Worm (Caenorhabditis elegans) whole organism, young adult: ENCODE measurements around the gene C23G10.11.
"Not testable (repeated sequence)": the region's sequence is repeated elsewhere in the genome, so short reads cannot be mapped to it uniquely, and the experiment has no call there.

Experiments used
- B0019.2 ChIP-seq: fragments of 200-800 bp; sonication (Bioruptor generic); conservative IDR thresholded peaks from 2 replicates; pipeline ENCODE4 v1.3.6; 2022; ENCODE audit warnings: missing genetic modification reagents, missing genetic modification characterization, missing compliant biosample characterization
- C06A6.2 ChIP-seq: fragments of 200-800 bp; sonication (Bioruptor generic); conservative IDR thresholded peaks from 2 replicates; pipeline ENCODE4 v1.3.6; 2022; ENCODE audit warnings: missing genetic modification characterization, missing compliant biosample characterization
- C17E4.6 ChIP-seq: fragments of 200-800 bp; sonication (Bioruptor generic); IDR thresholded peaks from 2 replicates; pipeline ENCODE4 v1.3.6; 2022; ENCODE audit warnings: missing genetic modification reagents, missing genetic modification characterization, missing compliant biosample characterization
- D2030.7 ChIP-seq: fragments of 200-800 bp; sonication (Bioruptor generic); IDR thresholded peaks from 2 replicates; pipeline ENCODE4 v1.3.6; 2022; ENCODE audit warnings: missing genetic modification reagents, missing genetic modification characterization, missing compliant biosample characterization
- F10E7.11 ChIP-seq: sonication (generic microtip); optimal IDR thresholded peaks from 2 replicates; lab custom pipeline; 2017; ENCODE audit warnings: mild to moderate bottlenecking, missing genetic modification characterization, moderate library complexity, missing compliant biosample characterization
- F22D6.2 ChIP-seq: sonication (generic microtip); optimal IDR thresholded peaks from 2 replicates; lab custom pipeline; 2016; ENCODE audit warnings: mild to moderate bottlenecking, missing genetic modification characterization, missing compliant biosample characterization
- F39B2.1 ChIP-seq: fragments of 200-800 bp; sonication (Bioruptor generic); IDR thresholded peaks from 2 replicates; pipeline ENCODE4 v1.3.6; 2022; ENCODE audit warnings: missing genetic modification reagents, missing genetic modification characterization, missing compliant biosample characterization
- F49E8.2 ChIP-seq: sonication (generic microtip); optimal IDR thresholded peaks from 3 replicates; lab custom pipeline; 2017; ENCODE audit warnings: missing genetic modification characterization, mild to moderate bottlenecking, missing compliant biosample characterization, antibody characterized with exemption, moderate library complexity; ENCODE audit not compliant: insufficient read depth
- F57A8.1 ChIP-seq: fragments of 200-800 bp; sonication (Bioruptor generic); optimal IDR thresholded peaks from 2 replicates; lab custom pipeline; 2018; ENCODE audit warnings: mild to moderate bottlenecking, missing genetic modification characterization, moderate library complexity, missing compliant biosample characterization
- K11D2.4 ChIP-seq: fragments of 200-800 bp; sonication (Bioruptor generic); IDR thresholded peaks from 2 replicates; pipeline ENCODE4 v1.3.6; 2022; ENCODE audit warnings: missing genetic modification reagents, missing genetic modification characterization, missing compliant biosample characterization
- T07F8.4 ChIP-seq: sonication (generic microtip); optimal IDR thresholded peaks from 2 replicates; lab custom pipeline; 2016; ENCODE audit warnings: mild to moderate bottlenecking, missing genetic modification characterization, moderate library complexity, missing compliant biosample characterization
- T26A5.8 ChIP-seq: sonication (generic microtip); optimal IDR thresholded peaks from 2 replicates; lab custom pipeline; 2016; ENCODE audit warnings: missing genetic modification characterization, missing compliant biosample characterization
- Y95B8A.8 ChIP-seq: fragments of 200-800 bp; sonication (Bioruptor generic); IDR thresholded peaks from 2 replicates; pipeline ENCODE4 v1.3.6; 2022; ENCODE audit warnings: missing genetic modification reagents, missing genetic modification characterization, missing compliant biosample characterization
- ama-1 ChIP-seq, 3 experiments: fragments of 150-350 bp in 1 of 3; sonication (generic microtip) in 2 of 3; optimal IDR thresholded peaks; 2 replicates each; lab custom pipeline; 2014 to 2018; ENCODE audit warnings: missing biosample characterization in 2 of 3, missing genetic modification characterization in 2 of 3, missing genetic modification reagents in 2 of 3
- atf-7 ChIP-seq: sonication (generic microtip); optimal IDR thresholded peaks from 2 replicates; lab custom pipeline; 2017; ENCODE audit warnings: mild to moderate bottlenecking, missing genetic modification characterization, missing compliant biosample characterization
- attf-6 ChIP-seq: fragments of 200-800 bp; sonication (Bioruptor generic); IDR thresholded peaks from 2 replicates; pipeline ENCODE4 v1.3.6; 2022; ENCODE audit warnings: missing genetic modification reagents, missing genetic modification characterization, missing compliant biosample characterization
- bed-2 ChIP-seq: fragments of 200-800 bp; sonication (Bioruptor generic); IDR thresholded peaks from 2 replicates; pipeline ENCODE4 v1.3.6; 2022; ENCODE audit warnings: missing genetic modification reagents, missing genetic modification characterization, missing compliant biosample characterization
- cebp-1 ChIP-seq, 2 experiments: fragments of 200-800 bp in 1 of 2; sonication (Bioruptor generic) in 1 of 2; sonication (generic microtip) in 1 of 2; IDR thresholded peaks in 1 of 2; optimal IDR thresholded peaks in 1 of 2; 2 replicates each; pipeline versions ENCODE4 v1.3.6 to Lab custom; 2017 to 2022; ENCODE audit warnings: missing compliant biosample characterization in 2 of 2, missing genetic modification characterization in 2 of 2, mild to moderate bottlenecking in 1 of 2, missing genetic modification reagents in 1 of 2, moderate library complexity in 1 of 2
- ceh-27 ChIP-seq: fragments of 200-800 bp; sonication (Bioruptor generic); optimal IDR thresholded peaks from 2 replicates; lab custom pipeline; 2018; ENCODE audit warnings: mild to moderate bottlenecking, missing genetic modification characterization, moderate library complexity, missing compliant biosample characterization
- ceh-58 ChIP-seq: fragments of 200-800 bp; sonication (Bioruptor generic); IDR thresholded peaks from 2 replicates; pipeline ENCODE4 v1.3.6; 2022; ENCODE audit warnings: missing genetic modification characterization, missing compliant biosample characterization
- dpff-1 ChIP-seq: sonication (generic microtip); optimal IDR thresholded peaks from 2 replicates; lab custom pipeline; 2017; ENCODE audit warnings: mild to moderate bottlenecking, missing genetic modification characterization, missing compliant biosample characterization
- egl-44 ChIP-seq: fragments of 200-800 bp; sonication (Bioruptor generic); IDR thresholded peaks from 2 replicates; pipeline ENCODE4 v1.3.6; 2022; ENCODE audit warnings: missing genetic modification reagents, missing genetic modification characterization, missing compliant biosample characterization
- ets-4 ChIP-seq: fragments of 200-800 bp; sonication (Bioruptor generic); optimal IDR thresholded peaks from 2 replicates; lab custom pipeline; 2018; ENCODE audit warnings: mild to moderate bottlenecking, missing genetic modification characterization, missing compliant biosample characterization
- him-1 ChIP-seq: sonication (generic microtip); optimal IDR thresholded peaks from 2 replicates; lab custom pipeline; 2016; ENCODE audit warnings: missing genotype, missing genetic modification reagents, missing genetic modification characterization, missing compliant biosample characterization
- lin-35 ChIP-seq, 3 experiments: fragments of 150-350 bp in 2 of 3; sonication (generic microtip) in 1 of 3; optimal IDR thresholded peaks; 2 replicates each; lab custom pipeline; 2014 to 2018; ENCODE audit warnings: missing biosample characterization in 3 of 3, missing genetic modification characterization in 3 of 3, missing genetic modification reagents in 3 of 3
- lin-54 ChIP-seq: fragments of 200-800 bp; sonication (Bioruptor generic); optimal IDR thresholded peaks from 2 replicates; lab custom pipeline; 2018; ENCODE audit warnings: mild to moderate bottlenecking, missing genetic modification characterization, missing compliant biosample characterization
- lsy-27 ChIP-seq: sonication (generic microtip); optimal IDR thresholded peaks from 2 replicates; lab custom pipeline; 2017; ENCODE audit warnings: missing genetic modification characterization, mild to moderate bottlenecking, missing compliant biosample characterization, antibody characterized with exemption, missing genotype, borderline replicate concordance; ENCODE audit not compliant: insufficient read depth
- madf-10 ChIP-seq: sonication (generic microtip); optimal IDR thresholded peaks from 2 replicates; lab custom pipeline; 2016; ENCODE audit warnings: mild to moderate bottlenecking, missing genetic modification characterization, missing compliant biosample characterization
- madf-3 ChIP-seq: fragments of 200-800 bp; sonication (Bioruptor generic); IDR thresholded peaks from 2 replicates; pipeline ENCODE4 v1.3.6; 2022; ENCODE audit warnings: missing genetic modification reagents, missing genetic modification characterization, missing compliant biosample characterization
- mes-4 ChIP-seq: sonication (generic microtip); optimal IDR thresholded peaks from 2 replicates; lab custom pipeline; 2016; ENCODE audit warnings: missing genotype, missing genetic modification characterization, missing compliant biosample characterization
- nhr-179 ChIP-seq: sonication (generic microtip); optimal IDR thresholded peaks from 2 replicates; lab custom pipeline; 2016; ENCODE audit warnings: mild to moderate bottlenecking, missing genetic modification characterization, missing compliant biosample characterization
- nhr-80 ChIP-seq: sonication (generic microtip); optimal IDR thresholded peaks from 2 replicates; lab custom pipeline; 2016; ENCODE audit warnings: missing genetic modification characterization, missing compliant biosample characterization
- snpc-4 ChIP-seq, 5 experiments: fragments of 150-350 bp in 1 of 5; sonication (generic microtip) in 4 of 5; optimal IDR thresholded peaks; 2 replicates each; lab custom pipeline; 2014 to 2018; ENCODE audit warnings: missing genetic modification characterization in 5 of 5, missing biosample characterization in 3 of 5, antibody characterized with exemption in 2 of 5, mild to moderate bottlenecking in 2 of 5, missing compliant biosample characterization in 2 of 5, missing genotype in 2 of 5, moderate library complexity in 2 of 5, missing genetic modification reagents in 1 of 5
- sptf-2 ChIP-seq: fragments of 200-800 bp; sonication (Bioruptor generic); optimal IDR thresholded peaks from 2 replicates; lab custom pipeline; 2018; ENCODE audit warnings: mild to moderate bottlenecking, missing genetic modification characterization, missing compliant biosample characterization
- tlf-1 ChIP-seq: fragments of 200-800 bp; sonication (Bioruptor generic); optimal IDR thresholded peaks from 2 replicates; lab custom pipeline; 2018; ENCODE audit warnings: mild to moderate bottlenecking, missing genetic modification characterization, missing compliant biosample characterization
- xnd-1 ChIP-seq: sonication (generic microtip); optimal IDR thresholded peaks from 2 replicates; lab custom pipeline; 2016; ENCODE audit warnings: missing genotype, missing genetic modification reagents, missing genetic modification characterization, missing compliant biosample characterization
- zfh-2 ChIP-seq: fragments of 200-800 bp; sonication (Bioruptor generic); conservative IDR thresholded peaks from 2 replicates; pipeline ENCODE4 v1.3.6; 2022; ENCODE audit warnings: missing genetic modification reagents, missing genetic modification characterization, missing compliant biosample characterization
- ztf-18 ChIP-seq: sonication (generic microtip); optimal IDR thresholded peaks from 2 replicates; lab custom pipeline; 2016; ENCODE audit warnings: missing genotype, mild to moderate bottlenecking, missing genetic modification characterization, missing compliant biosample characterization
- ztf-26 ChIP-seq: sonication (generic microtip); optimal IDR thresholded peaks from 2 replicates; lab custom pipeline; 2017; ENCODE audit warnings: missing genetic modification characterization, missing compliant biosample characterization
- ztf-3 ChIP-seq: fragments of 200-800 bp; sonication (Bioruptor generic); optimal IDR thresholded peaks from 2 replicates; lab custom pipeline; 2018; ENCODE audit warnings: mild to moderate bottlenecking, missing genetic modification characterization, missing compliant biosample characterization
- ztf-6 ChIP-seq: fragments of 200-800 bp; sonication (Bioruptor generic); IDR thresholded peaks from 2 replicates; pipeline ENCODE4 v1.3.6; 2022; ENCODE audit warnings: missing genetic modification reagents, missing genetic modification characterization, missing compliant biosample characterization

C23G10.11 gene

DNA sequence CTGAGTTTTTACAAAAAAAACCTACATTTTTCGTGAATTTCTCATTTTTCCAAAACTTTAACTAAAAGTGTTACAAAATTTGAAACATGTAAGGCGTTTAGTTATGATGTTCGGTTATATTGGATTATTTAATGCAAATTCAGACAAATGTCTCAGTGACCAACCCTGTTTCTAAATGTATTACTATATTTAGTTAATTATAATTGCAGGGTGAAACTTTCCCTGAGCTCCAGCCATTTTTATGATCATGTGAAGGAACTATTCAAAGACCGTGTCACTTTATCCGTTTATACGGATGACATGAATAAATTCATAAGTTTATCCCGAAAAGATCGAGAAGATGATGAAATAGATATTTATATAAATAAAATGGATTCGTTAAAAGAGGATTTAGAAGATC, 24.6 kb downstream of the C23G10.11 start, which contains the start of gene C23G10.5:
Gene C23G10.5 (plus strand): TSS at position 301 of the 400 bp plus-strand sequence.
- TF ChIP-seq ceh-58 (GFP tag; lab: Robert Waterston, UW) (no peak), zfh-2 (no peak)

DNA sequence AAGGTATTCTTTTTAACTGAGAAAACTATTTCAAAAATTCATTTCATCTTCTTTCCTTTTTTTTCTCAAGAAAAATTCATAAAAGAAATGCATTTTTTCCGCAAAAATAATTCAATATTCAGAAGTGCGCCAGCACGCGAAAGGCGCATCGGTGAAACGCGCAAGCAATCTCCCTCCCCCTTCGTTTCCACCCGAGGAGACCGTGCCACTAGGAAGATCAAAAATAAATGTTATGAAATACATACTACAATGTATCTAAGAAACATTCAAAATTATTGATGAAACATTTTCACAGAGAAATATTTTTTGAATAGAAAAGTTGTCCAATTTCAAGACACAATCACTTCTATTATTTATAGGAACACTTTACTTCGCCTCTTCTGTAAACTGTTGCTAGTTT, 27.4 kb downstream of the C23G10.11 start:
- TF ChIP-seq ztf-18 = peak; percentile 76
- TF ChIP-seq cebp-1 (GFP tag; IDR thresholded peaks at IDR 0.05; lab: Robert Waterston, UW) = peak; percentile 68
- not testable (repeated sequence) for TF ChIP-seq cebp-1 (tag; optimal IDR thresholded peaks at IDR 0.05; lab: Kevin White, UChicago)

DNA sequence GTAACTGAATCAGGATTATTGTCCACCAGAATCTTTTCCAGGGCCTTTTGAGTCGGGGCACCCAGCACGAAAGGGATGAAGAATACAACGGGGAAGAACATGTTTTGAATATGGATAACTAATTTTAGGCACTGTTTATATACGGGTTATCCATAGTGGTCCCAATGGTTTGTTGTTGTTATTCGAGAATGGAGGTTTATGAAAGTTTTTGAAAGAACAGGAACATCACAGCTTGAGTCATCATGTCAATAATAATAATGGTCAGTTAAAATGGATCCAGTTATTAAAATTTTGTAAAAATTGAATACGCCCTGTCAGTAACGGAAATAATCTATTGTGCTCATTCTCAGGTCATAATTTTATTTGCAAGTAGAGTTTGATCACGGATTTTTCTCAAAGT, 32.3 kb downstream of the C23G10.11 start, which contains the start of gene nas-28:
Gene nas-28 (minus strand): TSS at position 101 of the 400 bp plus-strand sequence.
- no peak for TF ChIP-seq ceh-27
- no peak for TF ChIP-seq F39B2.1 (GFP tag; lab: Robert Waterston, UW)
- no peak for TF ChIP-seq him-1 (tag; lab: Kevin White, UChicago)
- no peak for TF ChIP-seq zfh-2
- TF ChIP-seq madf-3 (GFP tag; lab: Robert Waterston, UW) = no peak
- TF ChIP-seq F22D6.2 = no peak
- TF ChIP-seq Y95B8A.8 (GFP tag; lab: Robert Waterston, UW) = no peak
- TF ChIP-seq dpff-1 (tag; lab: Kevin White, UChicago) = no peak
- no peak for TF ChIP-seq ztf-18
- no peak for TF ChIP-seq T07F8.4 (tag; lab: Kevin White, UChicago)
- TF ChIP-seq T26A5.8 (tag; lab: Kevin White, UChicago) = no peak
- no peak for TF ChIP-seq tlf-1 (GFP tag; lab: Kevin White, UChicago)
- TF ChIP-seq D2030.7 (GFP tag; lab: Robert Waterston, UW) = no peak
- TF ChIP-seq lsy-27 = no peak
- no peak for TF ChIP-seq sptf-2 (GFP tag; lab: Kevin White, UChicago)
- no peak for TF ChIP-seq ztf-26 (tag; lab: Kevin White, UChicago)
- TF ChIP-seq ets-4 (GFP tag; lab: Kevin White, UChicago) = no peak
- no peak for TF ChIP-seq F10E7.11
- TF ChIP-seq madf-10 (tag; lab: Kevin White, UChicago) = no peak
- no peak for TF ChIP-seq attf-6 (GFP tag; lab: Robert Waterston, UW)

DNA sequence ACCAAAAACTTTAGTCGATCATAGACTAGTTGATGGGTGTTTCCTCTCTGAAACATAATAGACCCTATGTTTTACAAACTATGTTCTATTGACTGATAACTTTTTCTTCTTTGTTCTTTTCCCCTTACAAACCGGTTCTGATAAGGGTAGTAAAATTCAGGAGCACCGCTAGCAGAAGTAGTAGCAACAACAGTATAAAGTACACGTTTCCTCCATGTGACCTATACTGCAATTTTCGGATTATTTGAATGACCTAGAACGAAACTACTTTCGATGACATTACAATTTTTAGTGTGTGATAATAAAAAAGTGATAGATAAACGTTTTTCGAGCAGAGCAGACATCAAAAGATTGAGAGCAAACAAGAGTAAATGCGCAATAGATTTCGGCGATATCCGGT, 35.1 kb downstream of the C23G10.11 start:
- TF ChIP-seq nhr-179 (tag; lab: Kevin White, UChicago) (no peak), nhr-80 (tag; lab: Kevin White, UChicago) (peak; percentile 83), tlf-1 (GFP tag; lab: Kevin White, UChicago) (no peak), lin-35 (GFP tag; optimal IDR thresholded peaks at IDR 0.05; lab: Kevin White, UChicago) (no peak), lin-54 (no peak), ets-4 (GFP tag; lab: Kevin White, UChicago) (peak; percentile 51), C17E4.6 (no peak), F49E8.2 (tag; lab: Kevin White, UChicago) (no peak), zfh-2 (no peak)

DNA sequence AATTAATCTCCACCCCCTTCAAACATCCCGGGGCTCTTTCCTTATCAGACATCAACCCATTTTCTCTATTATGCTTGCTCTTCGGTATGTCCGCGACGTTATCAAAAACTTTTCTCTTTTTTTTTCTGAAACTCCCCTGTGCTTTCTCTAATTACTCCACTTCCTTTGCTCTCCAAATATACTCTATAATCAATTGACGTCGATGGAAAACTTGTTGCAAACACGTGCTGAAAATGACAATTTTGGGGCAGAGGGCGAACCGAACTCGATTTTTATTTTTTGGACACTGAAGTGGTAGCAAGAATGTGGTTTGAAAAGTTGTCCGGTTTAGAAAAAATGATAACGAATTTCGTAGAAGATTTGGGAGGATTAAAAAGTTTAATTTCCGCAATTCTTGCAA, 36.3 kb downstream of the C23G10.11 start:
- no peak for TF ChIP-seq xnd-1 (tag; lab: Kevin White, UChicago)
- no peak for TF ChIP-seq C06A6.2 (GFP tag; lab: Robert Waterston, UW)
- no peak for TF ChIP-seq lsy-27
- no peak for TF ChIP-seq ztf-18
- no peak for TF ChIP-seq ztf-6 (GFP tag; lab: Robert Waterston, UW)
- TF ChIP-seq ama-1 (optimal IDR thresholded peaks at IDR 0.05; lab: Kevin White, UChicago) = no peak
- TF ChIP-seq ama-1 (GFP tag; optimal IDR thresholded peaks at IDR 0.05; lab: Kevin White, UChicago) = no peak
- no peak for TF ChIP-seq ztf-3 (GFP tag; lab: Kevin White, UChicago)
- no peak for TF ChIP-seq K11D2.4 (GFP tag; lab: Robert Waterston, UW)
- TF ChIP-seq snpc-4 (GFP tag; optimal IDR thresholded peaks at IDR 0.05; lab: Kevin White, UChicago) = no peak
- TF ChIP-seq snpc-4 (tag; optimal IDR thresholded peaks at IDR 0.05; lab: Kevin White, UChicago) = peak in 1 of 4 experiments; percentile 28
- TF ChIP-seq atf-7 (tag; lab: Kevin White, UChicago) = peak; percentile 74
- 0 out of 2 replicates have a peak, but pooled peaks have one; percentile 40 for TF ChIP-seq egl-44 (GFP tag; lab: Robert Waterston, UW)
- TF ChIP-seq bed-2 (GFP tag; lab: Robert Waterston, UW) = no peak
- no peak for TF ChIP-seq mes-4
- no peak for TF ChIP-seq B0019.2 (GFP tag; lab: Robert Waterston, UW)
- TF ChIP-seq F57A8.1 (GFP tag; lab: Kevin White, UChicago) = no peak
